Worm (Caenorhabditis elegans) whole organism, L1 larva: ENCODE measurements around the gene VC5.2.

Experiments used
- C04F5.9 ChIP-seq: sonication (generic microtip); optimal IDR thresholded peaks from 2 replicates; lab custom pipeline; 2016; ENCODE audit warnings: missing genetic modification characterization, missing compliant biosample characterization
- C16A3.4 ChIP-seq: fragments of 150-350 bp; optimal IDR thresholded peaks from 2 replicates; lab custom pipeline; 2014; ENCODE audit warnings: missing biosample characterization, missing genetic modification characterization
- C34B4.2 ChIP-seq: sonication (generic microtip); optimal IDR thresholded peaks from 2 replicates; lab custom pipeline; 2017; ENCODE audit warnings: mild to moderate bottlenecking, missing genetic modification characterization, missing compliant biosample characterization
- F16B12.6 ChIP-seq: fragments of 150-350 bp; optimal IDR thresholded peaks from 2 replicates; lab custom pipeline; 2014; ENCODE audit warnings: missing biosample characterization, missing genetic modification characterization
- Y116A8C.19 ChIP-seq: sonication (generic microtip); optimal IDR thresholded peaks from 2 replicates; lab custom pipeline; 2016; ENCODE audit warnings: missing compliant biosample characterization, missing genetic modification characterization, borderline replicate concordance
- aha-1 ChIP-seq: fragments of 150-350 bp; optimal IDR thresholded peaks from 2 replicates; lab custom pipeline; 2014; ENCODE audit warnings: missing biosample characterization, missing genetic modification characterization
- alr-1 ChIP-seq: fragments of 200-800 bp; sonication (Bioruptor generic); optimal IDR thresholded peaks from 2 replicates; lab custom pipeline; 2018; ENCODE audit warnings: borderline replicate concordance, mild to moderate bottlenecking, missing genetic modification characterization, missing compliant biosample characterization
- aly-2 ChIP-seq: fragments of 150-350 bp; optimal IDR thresholded peaks from 2 replicates; lab custom pipeline; 2014; ENCODE audit warnings: missing biosample characterization, missing genetic modification characterization
- ceh-63 ChIP-seq: fragments of 200-800 bp; sonication (Bioruptor generic); optimal IDR thresholded peaks from 2 replicates; lab custom pipeline; 2018; ENCODE audit warnings: mild to moderate bottlenecking, missing genetic modification characterization, missing compliant biosample characterization
- ceh-8 ChIP-seq: fragments of 200-800 bp; sonication (Bioruptor generic); optimal IDR thresholded peaks from 2 replicates; lab custom pipeline; 2018; ENCODE audit warnings: mild to moderate bottlenecking, missing genetic modification characterization, moderate library complexity, missing compliant biosample characterization
- dsc-1 ChIP-seq: sonication (generic microtip); optimal IDR thresholded peaks from 2 replicates; lab custom pipeline; 2016; ENCODE audit warnings: mild to moderate bottlenecking, missing genetic modification characterization, missing compliant biosample characterization
- efl-1 ChIP-seq, 4 experiments: fragments of 150-350 bp; optimal IDR thresholded peaks in 3 of 4; peaks in 1 of 4; 1 replicate in 1 of 4; 2 replicates in 3 of 4; lab custom pipeline; 2014; ENCODE audit warnings: missing biosample characterization in 2 of 4, missing genetic modification characterization in 2 of 4, missing genetic modification reagents in 2 of 4
- elt-2 ChIP-seq: sonication (generic microtip); optimal IDR thresholded peaks from 2 replicates; lab custom pipeline; 2016; ENCODE audit warnings: missing genetic modification characterization, mild to moderate bottlenecking, inconsistent platforms, missing compliant biosample characterization, missing genetic modification reagents
- elt-3 ChIP-seq, 6 experiments: fragments of 150-350 bp in 1 of 6; sonication (generic microtip); optimal IDR thresholded peaks; 2 replicates each; lab custom pipeline; 2017 to 2018; ENCODE audit warnings: missing biosample characterization in 6 of 6, missing genetic modification characterization in 6 of 6, inconsistent platforms in 1 of 6
- ets-5 ChIP-seq: fragments of 200-800 bp; sonication (Bioruptor generic); IDR thresholded peaks from 2 replicates; pipeline ENCODE4 v1.3.6; 2022; ENCODE audit warnings: missing genetic modification characterization, missing compliant biosample characterization
- fkh-10 ChIP-seq: sonication (generic microtip); optimal IDR thresholded peaks from 2 replicates; lab custom pipeline; 2017; ENCODE audit warnings: missing biosample characterization, missing genetic modification reagents, missing genetic modification characterization
- fkh-4 ChIP-seq: sonication (generic microtip); optimal IDR thresholded peaks from 2 replicates; lab custom pipeline; 2016; ENCODE audit warnings: missing compliant biosample characterization, missing genetic modification characterization, borderline replicate concordance
- fkh-8 ChIP-seq: sonication (generic microtip); optimal IDR thresholded peaks from 2 replicates; lab custom pipeline; 2016; ENCODE audit warnings: mild to moderate bottlenecking, missing genetic modification characterization, missing compliant biosample characterization
- fos-1 ChIP-seq: fragments of 150-350 bp; optimal IDR thresholded peaks from 2 replicates; lab custom pipeline; 2014; ENCODE audit warnings: missing biosample characterization, missing genetic modification characterization
- hlh-4 ChIP-seq: sonication (generic microtip); optimal IDR thresholded peaks from 2 replicates; lab custom pipeline; 2016; ENCODE audit warnings: mild to moderate bottlenecking, missing genetic modification characterization, missing compliant biosample characterization
- hpl-2 ChIP-seq: fragments of 150-350 bp; optimal IDR thresholded peaks from 2 replicates; lab custom pipeline; 2014; ENCODE audit warnings: missing biosample characterization, missing genetic modification reagents, missing genetic modification characterization
- irx-1 ChIP-seq: sonication (generic microtip); optimal IDR thresholded peaks from 2 replicates; lab custom pipeline; 2016; ENCODE audit warnings: missing genetic modification characterization, missing compliant biosample characterization
- jun-1 ChIP-seq: fragments of 150-350 bp; optimal IDR thresholded peaks from 2 replicates; lab custom pipeline; 2014; ENCODE audit warnings: missing biosample characterization, missing genetic modification reagents, missing genetic modification characterization
- lin-14 ChIP-seq: fragments of 200-800 bp; sonication (Bioruptor generic); optimal IDR thresholded peaks from 2 replicates; lab custom pipeline; 2018; ENCODE audit warnings: mild to moderate bottlenecking, missing genetic modification characterization, moderate library complexity, missing compliant biosample characterization
- lin-15B ChIP-seq: fragments of 150-350 bp; sonication (generic microtip); optimal IDR thresholded peaks from 3 replicates; lab custom pipeline; 2014; ENCODE audit warnings: missing biosample characterization, missing genetic modification characterization
- lin-35 ChIP-seq, 2 experiments: fragments of 150-350 bp; optimal IDR thresholded peaks; 2 replicates each; lab custom pipeline; 2014; ENCODE audit warnings: missing biosample characterization in 2 of 2, missing genetic modification characterization in 2 of 2, missing genetic modification reagents in 2 of 2
- lin-39 ChIP-seq: fragments of 150-350 bp; optimal IDR thresholded peaks from 2 replicates; lab custom pipeline; 2014; ENCODE audit warnings: missing biosample characterization, missing genetic modification reagents, missing genetic modification characterization
- lir-3 ChIP-seq: sonication (generic microtip); optimal IDR thresholded peaks from 2 replicates; lab custom pipeline; 2016; ENCODE audit warnings: mild to moderate bottlenecking, missing genetic modification characterization, moderate library complexity, missing compliant biosample characterization; ENCODE audit not compliant: poor library complexity
- nhr-11 ChIP-seq: fragments of 150-350 bp; optimal IDR thresholded peaks from 2 replicates; lab custom pipeline; 2014; ENCODE audit warnings: missing biosample characterization, missing genetic modification characterization
- nhr-12 ChIP-seq: sonication (generic microtip); optimal IDR thresholded peaks from 2 replicates; lab custom pipeline; 2017; ENCODE audit warnings: missing biosample characterization, missing genetic modification characterization
- nhr-20 ChIP-seq: sonication (generic microtip); optimal IDR thresholded peaks from 2 replicates; lab custom pipeline; 2016; ENCODE audit warnings: mild to moderate bottlenecking, missing genetic modification characterization, missing compliant biosample characterization
- nhr-237 ChIP-seq: fragments of 150-350 bp; optimal IDR thresholded peaks from 2 replicates; lab custom pipeline; 2014; ENCODE audit warnings: missing biosample characterization, missing genetic modification characterization
- nhr-28 ChIP-seq: fragments of 150-350 bp; optimal IDR thresholded peaks from 2 replicates; lab custom pipeline; 2014; ENCODE audit warnings: missing biosample characterization, missing genetic modification characterization
- nhr-71 ChIP-seq: sonication (generic microtip); optimal IDR thresholded peaks from 2 replicates; lab custom pipeline; 2016; ENCODE audit warnings: mild to moderate bottlenecking, missing genetic modification characterization, moderate library complexity, missing compliant biosample characterization
- nhr-76 ChIP-seq: sonication (generic microtip); optimal IDR thresholded peaks from 2 replicates; lab custom pipeline; 2017; ENCODE audit warnings: missing biosample characterization, missing genetic modification characterization
- nhr-77 ChIP-seq: fragments of 150-350 bp; optimal IDR thresholded peaks from 2 replicates; lab custom pipeline; 2014; ENCODE audit warnings: missing biosample characterization, missing genetic modification characterization
- pag-3 ChIP-seq: sonication (generic microtip); optimal IDR thresholded peaks from 2 replicates; lab custom pipeline; 2017; ENCODE audit warnings: missing genetic modification characterization, mild to moderate bottlenecking, missing compliant biosample characterization, antibody characterized with exemption, borderline replicate concordance; ENCODE audit not compliant: insufficient read depth
- pqm-1 ChIP-seq: sonication (generic microtip); optimal IDR thresholded peaks from 3 replicates; lab custom pipeline; 2017; ENCODE audit warnings: missing biosample characterization, missing genetic modification characterization
- rnt-1 ChIP-seq: sonication (generic microtip); optimal IDR thresholded peaks from 2 replicates; lab custom pipeline; 2016; ENCODE audit warnings: mild to moderate bottlenecking, missing genetic modification characterization, moderate library complexity, missing compliant biosample characterization
- snu-23 ChIP-seq: sonication (generic microtip); optimal IDR thresholded peaks from 2 replicates; lab custom pipeline; 2016; ENCODE audit warnings: missing genetic modification characterization, missing compliant biosample characterization
- sox-4 ChIP-seq: sonication (generic microtip); optimal IDR thresholded peaks from 2 replicates; lab custom pipeline; 2016; ENCODE audit warnings: missing genetic modification characterization, missing compliant biosample characterization
- swsn-7 ChIP-seq: sonication (generic microtip); optimal IDR thresholded peaks from 2 replicates; lab custom pipeline; 2016; ENCODE audit warnings: missing genetic modification characterization, missing compliant biosample characterization
- tbx-2 ChIP-seq: sonication (generic microtip); optimal IDR thresholded peaks from 2 replicates; lab custom pipeline; 2016; ENCODE audit warnings: missing genetic modification characterization, missing compliant biosample characterization
- tlp-1 ChIP-seq: fragments of 150-350 bp; optimal IDR thresholded peaks from 2 replicates; lab custom pipeline; 2014; ENCODE audit warnings: missing biosample characterization, missing genetic modification characterization
- unc-30 ChIP-seq: sonication (generic microtip); optimal IDR thresholded peaks from 2 replicates; lab custom pipeline; 2017; ENCODE audit warnings: missing biosample characterization, missing genetic modification characterization
- zip-4 ChIP-seq: fragments of 200-800 bp; sonication (Bioruptor generic); optimal IDR thresholded peaks from 2 replicates; lab custom pipeline; 2018; ENCODE audit warnings: mild to moderate bottlenecking, missing genetic modification characterization, moderate library complexity, missing compliant biosample characterization
- ztf-11 ChIP-seq, 2 experiments: sonication (generic microtip); optimal IDR thresholded peaks; 2 replicates each; lab custom pipeline; 2016 to 2017; ENCODE audit warnings: missing genetic modification characterization in 2 of 2, missing biosample characterization in 1 of 2, missing compliant biosample characterization in 1 of 2
- ztf-4 ChIP-seq: fragments of 150-350 bp; optimal IDR thresholded peaks from 2 replicates; lab custom pipeline; 2014; ENCODE audit warnings: missing biosample characterization, missing genetic modification characterization

VC5.2 gene

DNA sequence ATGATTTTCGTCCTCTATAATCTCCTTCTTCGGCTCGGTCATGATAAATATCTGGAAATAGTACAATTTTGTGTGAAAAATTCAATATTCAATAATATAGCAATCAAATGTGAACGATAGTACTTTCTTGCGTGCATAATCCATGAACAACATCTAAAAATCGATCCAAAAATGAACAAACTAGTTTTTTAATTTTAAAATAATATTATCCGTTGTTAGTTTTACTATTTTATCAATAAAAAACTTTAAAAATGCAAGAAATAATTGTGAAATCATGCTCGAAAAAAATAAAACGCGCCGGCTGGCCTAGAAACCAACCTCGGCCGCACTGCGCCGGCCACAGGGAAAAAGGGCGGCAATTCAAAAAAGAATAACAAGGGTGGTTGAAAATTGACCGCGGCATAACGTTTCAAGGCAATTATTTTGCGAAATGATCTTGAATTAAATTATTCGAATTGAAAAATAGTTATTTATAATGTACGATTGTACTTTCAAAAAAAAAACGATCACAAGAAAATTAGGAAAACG lies 1.1 kb upstream of the VC5.2 start, which contains the start of gene mys-1 (continued):
- TF ChIP-seq nhr-71 (tag; lab: Kevin White, UChicago) (peak; percentile 83), pqm-1 (no peak), ceh-63 (no peak), ets-5 (no peak), snu-23 (GFP tag; lab: Kevin White, UChicago) (peak; percentile 62), irx-1 (tag; lab: Kevin White, UChicago) (peak; percentile 76)
- TF ChIP-seq, all 84 proteins: peak for 43

ce11 chrV:7087340-7087739 lies 1.6 kb downstream of the VC5.2 start:
- TF ChIP-seq nhr-237 (tag; lab: Kevin White, UChicago) (no peak), fkh-4 (no peak), aha-1 (tag; lab: Kevin White, UChicago) (no peak), fkh-8 (tag; lab: Kevin White, UChicago) (no peak), C34B4.2 (no peak), lir-3 (tag; lab: Kevin White, UChicago) (no peak), Y116A8C.19 (no peak), C16A3.4 (tag; lab: Kevin White, UChicago) (no peak), ztf-4 (tag; lab: Kevin White, UChicago) (no peak), nhr-77 (tag; lab: Kevin White, UChicago) (no peak)

DNA sequence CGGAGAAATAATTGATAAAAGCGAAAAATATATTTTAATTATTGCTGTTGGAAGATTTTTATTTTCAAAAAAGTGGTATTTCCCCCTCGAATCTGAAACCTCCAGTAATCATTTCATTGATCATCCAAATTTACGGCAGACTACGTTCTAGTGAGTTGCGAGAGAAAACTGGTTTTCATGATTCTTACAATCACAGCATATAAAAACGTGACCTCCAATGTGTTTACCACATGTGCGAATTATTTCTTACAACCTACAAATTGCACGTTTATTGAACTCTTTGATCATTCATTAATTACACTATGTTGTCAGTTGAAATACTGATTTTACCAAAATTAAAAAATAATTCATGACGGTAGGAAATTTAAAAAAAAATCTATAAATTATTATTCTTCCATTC lies 3.5 kb downstream of the VC5.2 start:
- TF ChIP-seq ztf-11 (tag; optimal IDR thresholded peaks at IDR 0.05; lab: Kevin White, UChicago) = no peak
- peak; percentile 73 for TF ChIP-seq snu-23 (GFP tag; lab: Kevin White, UChicago)
- no peak for TF ChIP-seq hpl-2
- no peak for TF ChIP-seq hlh-4
- no peak for TF ChIP-seq alr-1
- TF ChIP-seq nhr-12 = no peak
- no peak for TF ChIP-seq pqm-1
- peak in 1 of 2 experiments; percentile 40 for TF ChIP-seq efl-1 (optimal IDR thresholded peaks at IDR 0.05; lab: Kevin White, UChicago)
- peak; percentile 10 to 94 for TF ChIP-seq efl-1 (GFP tag; optimal IDR thresholded peaks at IDR 0.05 in 1 of 2; lab: Kevin White, UChicago)
- no peak for TF ChIP-seq tlp-1
- TF ChIP-seq pag-3 = no peak
- peak; percentile 77 for TF ChIP-seq nhr-71 (tag; lab: Kevin White, UChicago)
- TF ChIP-seq nhr-28 (tag; lab: Kevin White, UChicago) = no peak
- no peak for TF ChIP-seq sox-4 (tag; lab: Kevin White, UChicago)
- TF ChIP-seq lin-15B (tag; lab: Kevin White, UChicago) = no peak
- no peak for TF ChIP-seq lin-39 (tag; lab: Kevin White, UChicago)
- no peak for TF ChIP-seq F16B12.6 (tag; lab: Kevin White, UChicago)
- TF ChIP-seq lir-3 (tag; lab: Kevin White, UChicago) = peak; percentile 44
- TF ChIP-seq tbx-2 (tag; lab: Kevin White, UChicago) = peak; percentile 67
- TF ChIP-seq C04F5.9 (tag; lab: Kevin White, UChicago) = no peak
- no peak for TF ChIP-seq aly-2 (tag; lab: Kevin White, UChicago)
- peak; percentile 80 for TF ChIP-seq lin-14
- no peak for TF ChIP-seq ceh-63
- no peak for TF ChIP-seq nhr-76 (tag; lab: Kevin White, UChicago)
- TF ChIP-seq dsc-1 (tag; lab: Kevin White, UChicago) = no peak
- no peak for TF ChIP-seq elt-2
- no peak for TF ChIP-seq fkh-10
- TF ChIP-seq nhr-20 = peak; percentile 100
- TF ChIP-seq nhr-11 (tag; lab: Kevin White, UChicago) = no peak
- no peak for TF ChIP-seq swsn-7 (tag; lab: Kevin White, UChicago)
- no peak for TF ChIP-seq ceh-8 (GFP tag; lab: Kevin White, UChicago)
- no peak for TF ChIP-seq jun-1 (tag; lab: Kevin White, UChicago)
- no peak for TF ChIP-seq aha-1 (tag; lab: Kevin White, UChicago)
- no peak for TF ChIP-seq fos-1
- TF ChIP-seq unc-30 (tag; lab: Kevin White, UChicago) = no peak
- no peak for TF ChIP-seq nhr-77 (tag; lab: Kevin White, UChicago)
- no peak for TF ChIP-seq rnt-1 (tag; lab: Kevin White, UChicago)
- TF ChIP-seq lin-35 (GFP tag; optimal IDR thresholded peaks at IDR 0.05; lab: Kevin White, UChicago) = peak in 1 of 2 experiments; percentile 81
- TF ChIP-seq ets-5 = no peak
- TF ChIP-seq zip-4 (GFP tag; lab: Kevin White, UChicago) = no peak
- peak in 3 of 6 experiments; percentile 64 to 94 (median 75) for TF ChIP-seq elt-3 (tag; optimal IDR thresholded peaks at IDR 0.05; lab: Kevin White, UChicago)
